Worm (Caenorhabditis elegans): ENCODE data around the gene ssp-32.
"Not testable (repeated sequence)": the region's sequence is repeated elsewhere in the genome, so short reads cannot be mapped to it uniquely, and the experiment has no call there.

- TF ChIP-seq tbx-2 (tag; optimal IDR thresholded peaks at IDR 0.05); nhr-232 (tag; optimal IDR thresholded peaks at IDR 0.05); dve-1 (tag; optimal IDR thresholded peaks at IDR 0.05); ama-1 (optimal IDR thresholded peaks at IDR 0.05); T23F11.4 (GFP tag; optimal IDR thresholded peaks at IDR 0.05); mec-3 (tag; optimal IDR thresholded peaks at IDR 0.05; ENCODE audit: borderline replicate concordance): not testable (repeated sequence)
Measured at ce11 chrIV:9894331-9894730, 857 bp upstream of the ssp-32 start, which contains the start of gene msp-77.
